Worm (Caenorhabditis elegans): Measurements from ENCODE around the gene mab-23.

The mab-23 gene

DNA sequence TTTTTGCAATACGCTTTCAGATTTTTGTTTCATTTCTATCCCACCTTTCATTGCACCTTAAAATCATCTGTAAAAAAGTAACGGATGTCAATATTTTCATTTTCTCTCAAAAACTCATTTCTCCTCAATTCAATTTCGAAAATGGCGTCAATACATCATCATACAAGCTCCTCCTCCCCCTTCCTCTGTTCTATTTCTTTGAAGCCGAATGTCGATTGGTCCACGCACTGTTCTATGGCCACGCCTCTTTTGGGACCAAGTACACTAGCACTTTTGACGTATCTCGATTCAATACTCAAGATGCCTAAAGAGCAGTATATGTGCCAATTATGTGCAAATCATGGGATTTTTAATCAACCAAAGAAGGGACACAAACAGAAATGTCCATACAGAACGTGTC is at the start of gene mab-23:
mab-23 (plus strand) TSS at position 301 of the 400 bp plus-strand sequence.
- no peak for TF ChIP-seq hnd-1 (tag; optimal IDR thresholded peaks at IDR 0.05)
- no peak for TF ChIP-seq hmbx-1 (tag; optimal IDR thresholded peaks at IDR 0.05)
- TF ChIP-seq ceh-13 (GFP tag; optimal IDR thresholded peaks at IDR 0.05) = no peak
- TF ChIP-seq B0310.2 (tag; optimal IDR thresholded peaks at IDR 0.05) = no peak
- no peak for TF ChIP-seq flt-1 (GFP tag; IDR thresholded peaks at IDR 0.05)
- no peak for TF ChIP-seq ama-1 (optimal IDR thresholded peaks at IDR 0.05)
- TF ChIP-seq ceh-36 (tag; optimal IDR thresholded peaks at IDR 0.05) = no peak
- TF ChIP-seq pes-1 (GFP tag; IDR thresholded peaks at IDR 0.05) = no peak
- TF ChIP-seq hmg-4 (GFP tag; optimal IDR thresholded peaks at IDR 0.05) = no peak
- TF ChIP-seq tra-4 (tag; optimal IDR thresholded peaks at IDR 0.05) = no peak
- TF ChIP-seq F13C5.2 (tag; optimal IDR thresholded peaks at IDR 0.05) = no peak
- TF ChIP-seq ets-7 (tag; optimal IDR thresholded peaks at IDR 0.05) = no peak
- TF ChIP-seq tbx-11 (GFP tag; IDR thresholded peaks at IDR 0.05) = no peak
- TF ChIP-seq scrt-1 (GFP tag; IDR thresholded peaks at IDR 0.05) = no peak
- no peak for TF ChIP-seq tbx-37 (GFP tag; conservative IDR thresholded peaks at IDR 0.05)

DNA sequence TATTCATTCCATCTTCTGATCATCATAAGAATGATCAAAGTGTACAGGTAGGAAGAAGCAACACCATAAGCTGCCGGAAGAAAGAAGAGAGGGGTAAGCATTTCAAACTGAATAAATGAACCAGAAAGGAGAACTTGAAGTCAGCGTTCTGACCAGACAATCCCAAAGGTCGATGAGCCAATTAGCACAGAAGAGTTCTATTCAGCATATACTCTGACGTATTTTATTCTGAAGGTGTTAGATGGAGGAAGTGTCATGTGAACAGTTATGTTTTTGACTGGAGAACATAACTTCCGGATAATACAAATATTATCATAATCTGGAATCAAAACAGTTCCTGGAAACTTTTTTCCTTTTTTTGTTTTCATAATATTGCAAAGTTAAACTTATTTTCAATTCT is 44.2 kb upstream of the mab-23 start, which contains the start of gene srg-32:
srg-32 (minus strand) TSS at position 101 of the 400 bp plus-strand sequence.
- TF ChIP-seq ceh-36 (tag; optimal IDR thresholded peaks at IDR 0.05) (no peak), tra-4 (tag; optimal IDR thresholded peaks at IDR 0.05) (no peak), scrt-1 (GFP tag; IDR thresholded peaks at IDR 0.05) (no peak), pes-1 (GFP tag; IDR thresholded peaks at IDR 0.05) (no peak), F13C5.2 (tag; optimal IDR thresholded peaks at IDR 0.05) (no peak), tbx-37 (GFP tag; conservative IDR thresholded peaks at IDR 0.05) (no peak), ceh-13 (GFP tag; optimal IDR thresholded peaks at IDR 0.05) (no peak), hmg-4 (GFP tag; optimal IDR thresholded peaks at IDR 0.05) (no peak), aly-1 (tag; optimal IDR thresholded peaks at IDR 0.05) (no peak)

DNA sequence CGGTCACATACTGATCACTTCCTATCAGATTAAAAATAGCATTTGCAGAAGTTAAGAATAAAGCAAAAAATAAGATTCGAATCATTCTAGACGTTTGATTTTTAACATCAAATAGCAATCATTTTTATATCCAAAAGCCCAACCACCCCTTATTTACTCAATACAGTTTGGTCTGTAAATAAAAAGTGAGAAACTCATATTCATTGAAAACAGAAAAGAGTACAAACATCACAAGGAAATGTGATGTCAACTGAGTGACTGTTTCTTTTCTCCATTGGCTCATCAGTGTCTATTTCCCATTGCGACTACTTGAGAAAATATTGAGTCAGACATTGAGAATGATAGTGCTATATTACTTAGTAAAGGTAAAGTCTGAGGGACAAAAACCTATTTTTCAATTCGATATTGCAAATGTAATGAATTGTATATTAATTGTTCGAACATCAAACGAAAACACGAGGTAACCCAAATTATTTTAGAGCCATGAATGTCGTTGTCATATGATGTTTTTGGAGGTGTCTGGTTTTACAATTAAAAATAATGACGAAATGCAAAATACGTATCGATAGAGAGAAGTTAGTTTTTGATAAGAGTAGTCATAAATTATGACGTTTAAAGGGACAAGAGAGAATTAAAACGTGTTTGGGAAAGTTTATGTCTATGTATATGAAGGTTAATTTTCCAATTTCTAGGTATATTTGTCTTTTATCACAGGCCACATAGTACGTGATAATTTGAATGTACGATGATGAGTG is 42.9 kb upstream of the mab-23 start, which contains the start of gene ttr-23:
ttr-23 (minus strand) TSS at position 87 of the 755 bp plus-strand sequence.
- no peak for TF ChIP-seq pes-1 (GFP tag; IDR thresholded peaks at IDR 0.05)
- no peak for TF ChIP-seq hnd-1 (tag; optimal IDR thresholded peaks at IDR 0.05)
- TF ChIP-seq ama-1 (optimal IDR thresholded peaks at IDR 0.05) = no peak
- no peak for TF ChIP-seq B0310.2 (tag; optimal IDR thresholded peaks at IDR 0.05)
- no peak for TF ChIP-seq tra-4 (tag; optimal IDR thresholded peaks at IDR 0.05)
- TF ChIP-seq tbx-37 (GFP tag; conservative IDR thresholded peaks at IDR 0.05) = no peak
- TF ChIP-seq aly-1 (tag; optimal IDR thresholded peaks at IDR 0.05) = no peak
- TF ChIP-seq F13C5.2 (tag; optimal IDR thresholded peaks at IDR 0.05) = no peak
- TF ChIP-seq ceh-13 (GFP tag; optimal IDR thresholded peaks at IDR 0.05) = no peak
- TF ChIP-seq hmg-4 (GFP tag; optimal IDR thresholded peaks at IDR 0.05) = no peak
- no peak for TF ChIP-seq flt-1 (GFP tag; IDR thresholded peaks at IDR 0.05)
- TF ChIP-seq tbx-11 (GFP tag; IDR thresholded peaks at IDR 0.05) = no peak
- no peak for TF ChIP-seq ceh-36 (tag; optimal IDR thresholded peaks at IDR 0.05)
- no peak for TF ChIP-seq sea-1 (GFP tag; conservative IDR thresholded peaks at IDR 0.05)
- TF ChIP-seq hmbx-1 (tag; optimal IDR thresholded peaks at IDR 0.05) = no peak
- no peak for TF ChIP-seq ets-7 (tag; optimal IDR thresholded peaks at IDR 0.05)
- no peak for TF ChIP-seq scrt-1 (GFP tag; IDR thresholded peaks at IDR 0.05)

DNA sequence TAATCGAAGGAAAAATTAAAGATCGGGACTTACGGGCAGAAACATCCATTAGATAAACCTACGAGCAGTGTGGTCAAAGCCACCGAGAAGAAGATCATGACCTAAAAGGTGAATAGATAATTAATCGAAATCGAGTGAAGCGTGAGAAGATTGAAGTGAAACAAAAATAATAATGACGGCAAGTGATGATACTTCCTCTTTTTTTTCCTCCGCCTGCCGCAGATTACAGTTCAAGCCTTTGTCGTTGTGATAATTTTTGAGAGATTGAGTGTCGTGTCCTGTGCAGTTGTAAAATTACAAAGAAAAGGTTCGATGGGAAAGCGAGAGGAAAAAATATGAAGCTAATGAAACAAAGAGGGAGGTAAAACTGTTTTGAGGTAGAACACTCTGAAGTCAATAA is 40.4 kb upstream of the mab-23 start, which contains the start of gene T21C9.9:
T21C9.9 (minus strand) TSS at position 101 of the 400 bp plus-strand sequence.
- no peak for TF ChIP-seq F13C5.2 (tag; optimal IDR thresholded peaks at IDR 0.05)
- TF ChIP-seq pes-1 (GFP tag; IDR thresholded peaks at IDR 0.05) = no peak
- TF ChIP-seq tbx-37 (GFP tag; conservative IDR thresholded peaks at IDR 0.05) = no peak
- TF ChIP-seq flt-1 (GFP tag; IDR thresholded peaks at IDR 0.05) = no peak
- TF ChIP-seq hmbx-1 (tag; optimal IDR thresholded peaks at IDR 0.05) = no peak
- no peak for TF ChIP-seq ama-1 (optimal IDR thresholded peaks at IDR 0.05)
- no peak for TF ChIP-seq hnd-1 (tag; optimal IDR thresholded peaks at IDR 0.05)

DNA sequence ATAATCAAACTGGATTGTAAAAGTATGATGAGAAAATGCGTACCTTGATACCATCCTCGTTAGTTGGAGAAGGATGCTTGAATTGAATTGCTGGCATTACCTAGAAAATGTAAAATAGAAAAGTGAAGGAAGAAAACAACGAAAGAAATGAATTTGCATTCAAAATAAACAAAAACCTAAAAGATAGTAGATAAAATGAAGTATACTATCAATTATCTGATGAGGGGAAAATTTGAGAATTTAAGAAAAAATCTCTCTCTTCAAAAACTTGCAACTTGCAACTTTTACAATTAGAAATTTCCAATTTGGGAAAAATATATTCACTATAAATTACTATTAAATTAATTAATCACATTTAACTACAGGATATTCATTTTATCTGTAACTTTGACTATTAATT is 38.0 kb upstream of the mab-23 start, which contains the start of gene T21C9.11:
T21C9.11 (minus strand) TSS at position 101 of the 400 bp plus-strand sequence.
- no peak for TF ChIP-seq hmbx-1 (tag; optimal IDR thresholded peaks at IDR 0.05)
- no peak for TF ChIP-seq ets-7 (tag; optimal IDR thresholded peaks at IDR 0.05)
- no peak for TF ChIP-seq tbx-11 (GFP tag; IDR thresholded peaks at IDR 0.05)
- TF ChIP-seq B0310.2 (tag; optimal IDR thresholded peaks at IDR 0.05) = no peak
- no peak for TF ChIP-seq sea-1 (GFP tag; conservative IDR thresholded peaks at IDR 0.05)
- no peak for TF ChIP-seq tbx-37 (GFP tag; conservative IDR thresholded peaks at IDR 0.05)
- TF ChIP-seq hmg-4 (GFP tag; optimal IDR thresholded peaks at IDR 0.05) = no peak
- no peak for TF ChIP-seq pes-1 (GFP tag; IDR thresholded peaks at IDR 0.05)
- no peak for TF ChIP-seq hnd-1 (tag; optimal IDR thresholded peaks at IDR 0.05)
- TF ChIP-seq ceh-13 (GFP tag; optimal IDR thresholded peaks at IDR 0.05) = no peak
- no peak for TF ChIP-seq scrt-1 (GFP tag; IDR thresholded peaks at IDR 0.05)
- no peak for TF ChIP-seq ceh-36 (tag; optimal IDR thresholded peaks at IDR 0.05)
- TF ChIP-seq ama-1 (optimal IDR thresholded peaks at IDR 0.05) = no peak
- TF ChIP-seq flt-1 (GFP tag; IDR thresholded peaks at IDR 0.05) = no peak
- no peak for TF ChIP-seq aly-1 (tag; optimal IDR thresholded peaks at IDR 0.05)
- TF ChIP-seq tra-4 (tag; optimal IDR thresholded peaks at IDR 0.05) = no peak

DNA sequence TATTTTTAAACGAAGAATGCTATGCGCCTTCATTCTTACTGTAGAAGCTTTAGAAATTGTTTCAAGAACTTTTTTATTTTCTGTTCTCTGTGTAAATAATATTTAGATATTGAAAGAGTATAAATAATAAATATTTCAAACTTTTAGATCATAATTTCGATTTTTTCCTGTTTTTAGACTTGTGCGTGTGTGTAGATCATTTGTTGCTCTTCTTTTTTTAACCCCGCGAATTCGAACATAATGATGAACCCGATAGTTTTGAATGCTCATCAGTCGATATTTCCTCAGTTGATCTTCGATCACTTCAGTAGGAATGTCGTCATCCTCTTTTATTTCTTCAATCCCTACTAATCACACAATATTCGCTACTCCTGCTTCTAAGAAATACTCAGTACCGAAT is 35.6 kb upstream of the mab-23 start, which contains the start of gene T21C9.13:
T21C9.13 (plus strand) TSS at position 33 of the 400 bp plus-strand sequence.
- TF ChIP-seq F13C5.2 (tag; optimal IDR thresholded peaks at IDR 0.05) = no peak
- no peak for TF ChIP-seq hmg-4 (GFP tag; optimal IDR thresholded peaks at IDR 0.05)
- no peak for TF ChIP-seq tra-4 (tag; optimal IDR thresholded peaks at IDR 0.05)
- no peak for TF ChIP-seq aly-1 (tag; optimal IDR thresholded peaks at IDR 0.05)
- no peak for TF ChIP-seq scrt-1 (GFP tag; IDR thresholded peaks at IDR 0.05)
- TF ChIP-seq flt-1 (GFP tag; IDR thresholded peaks at IDR 0.05) = no peak
- no peak for TF ChIP-seq tbx-37 (GFP tag; conservative IDR thresholded peaks at IDR 0.05)
- no peak for TF ChIP-seq ets-7 (tag; optimal IDR thresholded peaks at IDR 0.05)
- no peak for TF ChIP-seq tbx-11 (GFP tag; IDR thresholded peaks at IDR 0.05)
- TF ChIP-seq B0310.2 (tag; optimal IDR thresholded peaks at IDR 0.05) = no peak
- no peak for TF ChIP-seq sea-1 (GFP tag; conservative IDR thresholded peaks at IDR 0.05)
- TF ChIP-seq ceh-36 (tag; optimal IDR thresholded peaks at IDR 0.05) = no peak

DNA sequence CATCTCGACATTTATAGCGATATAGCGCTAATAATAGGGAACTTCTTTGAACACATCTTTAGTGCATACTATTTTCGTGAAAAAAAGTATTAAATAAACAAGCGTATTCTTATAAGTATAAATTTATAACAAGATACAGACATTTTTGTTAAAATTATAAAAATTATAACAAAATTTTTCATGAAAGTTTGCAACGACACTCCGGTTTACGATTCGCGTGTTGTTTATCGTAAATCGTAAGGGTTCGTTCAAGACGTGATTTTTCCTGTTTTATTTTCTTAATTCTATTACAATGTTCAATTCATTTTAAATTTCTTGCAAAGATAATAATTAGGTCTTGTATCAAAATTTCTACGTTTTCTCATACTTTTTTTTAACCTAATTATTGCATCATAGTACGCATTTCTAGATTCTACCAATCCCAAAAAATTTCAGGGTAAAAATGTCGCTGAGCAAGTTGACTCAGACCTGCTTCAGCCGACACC is 34.1 kb upstream of the mab-23 start, which contains the start of gene scpl-4:
scpl-4 (plus strand) TSS at position 435 of the 485 bp plus-strand sequence.
- TF ChIP-seq aly-1 (tag; optimal IDR thresholded peaks at IDR 0.05) (no peak), sea-1 (GFP tag; conservative IDR thresholded peaks at IDR 0.05) (no peak), scrt-1 (GFP tag; IDR thresholded peaks at IDR 0.05) (no peak), tra-4 (tag; optimal IDR thresholded peaks at IDR 0.05) (no peak), tbx-37 (GFP tag; conservative IDR thresholded peaks at IDR 0.05) (no peak), tbx-11 (GFP tag; IDR thresholded peaks at IDR 0.05) (no peak), F13C5.2 (tag; optimal IDR thresholded peaks at IDR 0.05) (no peak), ama-1 (optimal IDR thresholded peaks at IDR 0.05) (no peak), hmg-4 (GFP tag; optimal IDR thresholded peaks at IDR 0.05) (no peak), flt-1 (GFP tag; IDR thresholded peaks at IDR 0.05) (no peak), ceh-13 (GFP tag; optimal IDR thresholded peaks at IDR 0.05) (no peak), ceh-36 (tag; optimal IDR thresholded peaks at IDR 0.05) (no peak), hmbx-1 (tag; optimal IDR thresholded peaks at IDR 0.05) (no peak), ets-7 (tag; optimal IDR thresholded peaks at IDR 0.05) (no peak)
